Fruit fly (Drosophila melanogaster) whole organism, wandering third instar larva: ENCODE results near the gene wfs1.
A peak's percentile ranks its signal among the peaks of the same experiment; 100 is the strongest.

ENCODE experiments used
- CG32264 ChIP-seq: fragments of 200-800 bp; sonication (Bioruptor generic); optimal IDR thresholded peaks from 2 replicates; lab custom pipeline; 2016; ENCODE audit warnings: missing biosample characterization, missing genetic modification characterization
- CG9705 ChIP-seq: fragments of 200-800 bp; sonication (Bioruptor generic); optimal IDR thresholded peaks from 2 replicates; lab custom pipeline; 2018; ENCODE audit warnings: missing biosample characterization, mild to moderate bottlenecking, missing genetic modification characterization
- Dfd ChIP-seq: fragments of >200 bp; optimal IDR thresholded peaks from 2 replicates; lab custom pipeline; 2017; ENCODE audit warnings: missing biosample characterization, missing genetic modification characterization
- Dif ChIP-seq: fragments of 200-275, 200-300 bp; sonication (Bioruptor generic); optimal IDR thresholded peaks from 2 replicates; lab custom pipeline; 2018; ENCODE audit warnings: missing biosample characterization, missing genetic modification characterization; ENCODE audit not compliant: partially characterized antibody
- GATAd ChIP-seq: sonication (Bioruptor generic); optimal IDR thresholded peaks from 2 replicates; lab custom pipeline; 2016; ENCODE audit warnings: missing biosample characterization, missing genetic modification characterization
- HLH106 ChIP-seq: fragments of 200-800 bp; optimal IDR thresholded peaks from 3 replicates; lab custom pipeline; 2019; ENCODE audit warnings: missing biosample characterization, mild to moderate bottlenecking, missing genetic modification characterization, moderate library complexity
- Hnf4 ChIP-seq: fragments of 200-800 bp; sonication (Bioruptor generic); optimal IDR thresholded peaks from 2 replicates; lab custom pipeline; 2016; ENCODE audit warnings: missing biosample characterization, mild to moderate bottlenecking, missing genetic modification characterization
- Hr78 ChIP-seq: fragments of >200 bp; optimal IDR thresholded peaks from 2 replicates; lab custom pipeline; 2017; ENCODE audit warnings: missing biosample characterization, missing genetic modification characterization
- Hr83 ChIP-seq: fragments of 200-300 bp; sonication (Bioruptor generic); optimal IDR thresholded peaks from 2 replicates; lab custom pipeline; 2016; ENCODE audit warnings: missing biosample characterization, mild to moderate bottlenecking, missing genetic modification characterization, moderate library complexity; ENCODE audit not compliant: poor library complexity, severe bottlenecking
- Jra ChIP-seq: sonication (Bioruptor generic); optimal IDR thresholded peaks from 2 replicates; lab custom pipeline; 2016; ENCODE audit warnings: missing biosample characterization, missing genetic modification characterization
- Mio ChIP-seq: sonication (Bioruptor generic); optimal IDR thresholded peaks from 2 replicates; lab custom pipeline; 2016; ENCODE audit warnings: missing biosample characterization, missing genetic modification characterization
- Myc ChIP-seq: fragments of >200 bp; optimal IDR thresholded peaks from 2 replicates; lab custom pipeline; 2017
- N ChIP-seq: fragments of >200 bp; optimal IDR thresholded peaks from 2 replicates; lab custom pipeline; 2018; ENCODE audit warnings: missing biosample characterization, missing external identifiers, missing genetic modification characterization
- Rel ChIP-seq, 2 experiments: fragments of 200-800 bp; sonication (Bioruptor generic) in 1 of 2; optimal IDR thresholded peaks; 2 replicates in 1 of 2; 3 replicates in 1 of 2; lab custom pipeline; 2016 to 2019; ENCODE audit warnings: mild to moderate bottlenecking in 2 of 2, missing biosample characterization in 2 of 2, missing genetic modification characterization in 2 of 2, moderate library complexity in 1 of 2
- Sp1 ChIP-seq: fragments of 200-800 bp; sonication (Bioruptor generic); optimal IDR thresholded peaks from 3 replicates; lab custom pipeline; 2019; ENCODE audit warnings: missing biosample characterization, mild to moderate bottlenecking, missing genetic modification characterization, moderate library complexity
- Vsx2 ChIP-seq: fragments of 200-300, 225-300 bp; sonication (Bioruptor generic); optimal IDR thresholded peaks from 2 replicates; lab custom pipeline; 2018; ENCODE audit warnings: missing biosample characterization, missing genetic modification characterization; ENCODE audit not compliant: partially characterized antibody
- br ChIP-seq: fragments of 200-800 bp; sonication (Bioruptor generic); optimal IDR thresholded peaks from 2 replicates; lab custom pipeline; 2016; ENCODE audit warnings: missing biosample characterization, missing genetic modification characterization
- brk ChIP-seq: fragments of 200-800 bp; sonication (Bioruptor generic); optimal IDR thresholded peaks from 2 replicates; lab custom pipeline; 2016; ENCODE audit warnings: missing biosample characterization, mild to moderate bottlenecking, missing genetic modification characterization
- dl ChIP-seq, 2 experiments: fragments of 175-275, 200-275 bp in 1 of 2; fragments of 200-275 bp in 1 of 2; sonication (Bioruptor generic); optimal IDR thresholded peaks; lab custom pipeline; 2018; ENCODE audit warnings: mild to moderate bottlenecking in 2 of 2, missing biosample characterization in 2 of 2, missing genetic modification characterization in 2 of 2, moderate library complexity in 2 of 2; ENCODE audit not compliant: partially characterized antibody in 2 of 2, insufficient read depth in 1 of 2
- dmrt93B ChIP-seq: fragments of 200-800 bp; sonication (Bioruptor generic); optimal IDR thresholded peaks from 2 replicates; lab custom pipeline; 2018; ENCODE audit warnings: missing biosample characterization, mild to moderate bottlenecking, missing genetic modification characterization
- ey ChIP-seq: fragments of 200-800 bp; sonication (Bioruptor generic); optimal IDR thresholded peaks from 2 replicates; lab custom pipeline; 2016; ENCODE audit warnings: missing biosample characterization, missing genetic modification characterization
- foxo ChIP-seq, 2 experiments: fragments of 200-800 bp; sonication (Bioruptor generic); optimal IDR thresholded peaks; 2 replicates in 1 of 2; 3 replicates in 1 of 2; lab custom pipeline; 2016 to 2017; ENCODE audit warnings: missing biosample characterization in 2 of 2, missing genetic modification characterization in 2 of 2
- fru ChIP-seq: fragments of 200-800 bp; sonication (Bioruptor generic); optimal IDR thresholded peaks from 3 replicates; lab custom pipeline; 2016; ENCODE audit warnings: missing biosample characterization, mild to moderate bottlenecking, missing genetic modification characterization
- h ChIP-seq: fragments of 200-800 bp; sonication (Bioruptor generic); optimal IDR thresholded peaks from 3 replicates; lab custom pipeline; 2016; ENCODE audit warnings: missing biosample characterization, mild to moderate bottlenecking, missing genetic modification characterization
- jim ChIP-seq: fragments of 175-275, 200-325 bp; sonication (Bioruptor generic); optimal IDR thresholded peaks from 2 replicates; lab custom pipeline; 2016; ENCODE audit warnings: missing biosample characterization, mild to moderate bottlenecking, missing genetic modification characterization
- lola ChIP-seq: fragments of >200 bp; optimal IDR thresholded peaks from 2 replicates; lab custom pipeline; 2017; ENCODE audit warnings: missing biosample characterization, missing genetic modification characterization
- pan ChIP-seq: fragments of >200 bp; optimal IDR thresholded peaks from 2 replicates; lab custom pipeline; 2017
- psq ChIP-seq: fragments of 200-800 bp; sonication (Bioruptor generic); optimal IDR thresholded peaks from 3 replicates; lab custom pipeline; 2017; ENCODE audit warnings: missing biosample characterization, mild to moderate bottlenecking, missing genetic modification characterization, moderate library complexity
- rgr ChIP-seq: fragments of 200-800 bp; sonication (Bioruptor generic); optimal IDR thresholded peaks from 3 replicates; lab custom pipeline; 2016; ENCODE audit warnings: missing biosample characterization, mild to moderate bottlenecking, missing genetic modification characterization
- sage ChIP-seq: fragments of 200-800 bp; sonication (Bioruptor generic); optimal IDR thresholded peaks from 2 replicates; lab custom pipeline; 2016; ENCODE audit warnings: missing biosample characterization, mild to moderate bottlenecking, missing genetic modification characterization
- sv ChIP-seq: fragments of 200-800 bp; sonication (Bioruptor generic); optimal IDR thresholded peaks from 3 replicates; lab custom pipeline; 2016; ENCODE audit warnings: missing biosample characterization, missing genetic modification characterization
- tai ChIP-seq: sonication (Bioruptor generic); optimal IDR thresholded peaks from 2 replicates; lab custom pipeline; 2016; ENCODE audit warnings: missing biosample characterization, missing genetic modification characterization
- woc ChIP-seq: sonication (Bioruptor generic); optimal IDR thresholded peaks from 2 replicates; lab custom pipeline; 2016; ENCODE audit warnings: missing biosample characterization, mild to moderate bottlenecking, missing genetic modification characterization

The wfs1 gene

dm6 chr3R:22667284-22667958 lies 22.8 kb downstream of the wfs1 start (continued):
- TF ChIP-seq sv (no peak), Mio (no peak), psq (peak; percentile 81), brk (GFP tag; lab: Kevin White, UChicago) (peak; percentile 51), Sp1 (GFP tag; lab: Kevin White, UChicago) (peak; percentile 92), N (GFP tag; lab: Kevin White, UChicago) (no peak), pan (lab: Kevin White, UChicago) (no peak)

dm6 chr3R:22666449-22667283 lies 23.5 kb downstream of the wfs1 start:
- TF ChIP-seq CG9705 (no peak), Hr83 (GFP tag; lab: Kevin White, UChicago) (peak; percentile 14), N (GFP tag; lab: Kevin White, UChicago) (peak; percentile 47), psq (peak; percentile 35), dl (GFP tag; optimal IDR thresholded peaks at IDR 0.05; lab: Kevin White, UChicago; ENCODE audit: insufficient read depth in 1 of 2, partially characterized antibody in 2 of 2) (peak; percentile 32 to 48), Sp1 (GFP tag; lab: Kevin White, UChicago) (peak; percentile 21), Dif (GFP tag; lab: Kevin White, UChicago) (peak; percentile 19), rgr (GFP tag; lab: Kevin White, UChicago) (no peak)

DNA sequence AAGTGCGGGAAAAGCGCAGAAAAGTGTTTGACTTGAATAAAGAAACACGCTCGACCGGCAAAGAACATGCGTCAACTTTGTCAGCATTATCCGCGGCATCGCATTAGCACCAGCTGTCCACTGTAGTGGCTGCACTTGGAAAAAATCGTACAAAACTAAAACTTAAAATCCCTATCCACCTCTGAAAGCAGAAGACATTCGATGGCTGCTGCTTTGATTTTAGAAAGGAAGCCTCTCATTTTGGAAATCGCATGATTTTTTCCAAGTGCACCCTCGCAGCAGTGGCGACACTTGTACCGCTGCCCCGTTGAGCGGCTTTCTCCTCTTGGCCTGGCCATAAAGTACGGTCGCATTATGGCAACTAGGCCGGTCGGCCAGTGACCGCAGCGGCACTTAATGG lies 25.9 kb downstream of the wfs1 start:
- TF ChIP-seq Dfd (GFP tag; lab: Kevin White, UChicago) (no peak), CG9705 (no peak), sage (GFP tag; lab: Kevin White, UChicago) (no peak), jim (GFP tag; lab: Kevin White, UChicago) (no peak), fru (no peak), GATAd (GFP tag; lab: Kevin White, UChicago) (no peak)

DNA sequence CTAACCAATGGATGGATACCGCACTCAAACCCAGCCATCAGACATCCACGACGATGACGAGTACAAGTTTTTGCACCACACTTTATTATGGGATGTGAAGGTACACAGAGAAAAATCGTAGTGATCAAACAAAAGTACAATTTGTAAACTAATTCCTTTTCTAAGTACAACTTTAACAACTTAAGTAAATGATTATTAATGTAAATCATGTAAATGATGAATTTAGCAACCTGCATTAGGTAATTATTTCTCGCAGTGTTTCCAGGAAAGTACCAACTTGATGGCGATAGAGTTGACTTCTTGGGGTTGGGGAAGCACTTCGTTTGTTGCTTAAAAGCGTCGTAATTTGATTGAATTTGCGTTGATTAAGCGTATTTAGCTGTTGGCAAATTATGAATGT lies 27.1 kb downstream of the wfs1 start:
- TF ChIP-seq Hr83 (GFP tag; lab: Kevin White, UChicago): no peak
- no peak for TF ChIP-seq N (GFP tag; lab: Kevin White, UChicago)
- TF ChIP-seq pan (lab: Kevin White, UChicago): no peak
- no peak for TF ChIP-seq Mio
- no peak for TF ChIP-seq Sp1 (GFP tag; lab: Kevin White, UChicago)
- TF ChIP-seq CG32264 (GFP tag; lab: Kevin White, UChicago): no peak
- TF ChIP-seq sv: peak; percentile 60
- peak; percentile 18 for TF ChIP-seq psq
- TF ChIP-seq Dfd (GFP tag; lab: Kevin White, UChicago): no peak
- no peak for TF ChIP-seq jim (GFP tag; lab: Kevin White, UChicago)
- TF ChIP-seq Jra (GFP tag; lab: Kevin White, UChicago): no peak
- TF ChIP-seq Hnf4 (GFP tag; lab: Kevin White, UChicago): no peak
- no peak for TF ChIP-seq sage (GFP tag; lab: Kevin White, UChicago)
- TF ChIP-seq CG9705: no peak
- TF ChIP-seq ey: peak; percentile 45
- no peak for TF ChIP-seq br (GFP tag; lab: Kevin White, UChicago)
- TF ChIP-seq foxo (GFP tag; optimal IDR thresholded peaks at IDR 0.05; lab: Kevin White, UChicago): no peak
- no peak for TF ChIP-seq lola (GFP tag; lab: Kevin White, UChicago)
- no peak for TF ChIP-seq Myc (lab: Kevin White, UChicago)
- peak; percentile 22 for TF ChIP-seq tai
- no peak for TF ChIP-seq h
- TF ChIP-seq HLH106 (tag; lab: Kevin White, UChicago): no peak
- no peak for TF ChIP-seq dmrt93B (GFP tag; lab: Kevin White, UChicago)
- no peak for TF ChIP-seq dl (GFP tag; optimal IDR thresholded peaks at IDR 0.05; lab: Kevin White, UChicago; ENCODE audit: insufficient read depth in 1 of 2, partially characterized antibody in 2 of 2)

dm6 chr3R:22649859-22650258 lies 40.3 kb downstream of the wfs1 start:
- TF ChIP-seq Vsx2 (GFP tag; lab: Kevin White, UChicago) (no peak), N (GFP tag; lab: Kevin White, UChicago) (no peak), Mio (no peak), br (GFP tag; lab: Kevin White, UChicago) (no peak), Sp1 (GFP tag; lab: Kevin White, UChicago) (no peak), GATAd (GFP tag; lab: Kevin White, UChicago) (no peak), dmrt93B (GFP tag; lab: Kevin White, UChicago) (no peak), Hr78 (GFP tag; lab: Kevin White, UChicago) (no peak), jim (GFP tag; lab: Kevin White, UChicago) (no peak), Rel (GFP tag; optimal IDR thresholded peaks at IDR 0.05; lab: Kevin White, UChicago) (no peak), Rel (tag; optimal IDR thresholded peaks at IDR 0.05; lab: Kevin White, UChicago) (no peak), fru (no peak), rgr (GFP tag; lab: Kevin White, UChicago) (no peak), Jra (GFP tag; lab: Kevin White, UChicago) (no peak), woc (GFP tag; lab: Kevin White, UChicago) (no peak), Dif (GFP tag; lab: Kevin White, UChicago) (no peak), psq (no peak)
